Fruit fly (Drosophila melanogaster): ENCODE measurements around the gene MED27.

- TF ChIP-seq psq (optimal IDR thresholded peaks at IDR 0.05): no peak
- TF ChIP-seq EcR (GFP tag; optimal IDR thresholded peaks at IDR 0.05): no peak
Observed at dm6 chr3R:5620387-5620956, 34.5 kb upstream of the MED27 start.
